Fruit fly (Drosophila melanogaster): ENCODE data around the gene CG11037.

CG11037 gene

dm6 chr3L:20922279-20922830 lies 38.8 kb downstream of the CG11037 start (continued):
- TF ChIP-seq TFAM (GFP tag; optimal IDR thresholded peaks at IDR 0.05) = no peak
- no peak for TF ChIP-seq Awh (GFP tag; IDR thresholded peaks at IDR 0.05)
- TF ChIP-seq CG6765 (GFP tag; optimal IDR thresholded peaks at IDR 0.05) = no peak
- TF ChIP-seq CG7745 (tag; optimal IDR thresholded peaks at IDR 0.05) = peak; percentile 36
- TF ChIP-seq ara (GFP tag; IDR thresholded peaks at IDR 0.05) = no peak
- TF ChIP-seq gsb-n (tag; optimal IDR thresholded peaks at IDR 0.05) = peak; percentile 64
- no peak for TF ChIP-seq HLH54F (GFP tag; optimal IDR thresholded peaks at IDR 0.05)
- no peak for TF ChIP-seq vfl (GFP tag; optimal IDR thresholded peaks at IDR 0.05)
- TF ChIP-seq gfzf (GFP tag; optimal IDR thresholded peaks at IDR 0.05) = no peak
- no peak for TF ChIP-seq az2 (GFP tag; optimal IDR thresholded peaks at IDR 0.05)
- no peak for TF ChIP-seq Opbp (GFP tag; IDR thresholded peaks at IDR 0.05; ENCODE audit: partially characterized antibody)
- no peak for TF ChIP-seq MBD-R2 (GFP tag; IDR thresholded peaks at IDR 0.05)
- no peak for TF ChIP-seq Hr39 (optimal IDR thresholded peaks at IDR 0.05)
- TF ChIP-seq eyg (GFP tag; optimal IDR thresholded peaks at IDR 0.05) = no peak
- no peak for TF ChIP-seq CG30403 (GFP tag; optimal IDR thresholded peaks at IDR 0.05)
- no peak for TF ChIP-seq CG8359 (GFP tag; optimal IDR thresholded peaks at IDR 0.05; ENCODE audit: borderline replicate concordance)
- no peak for TF ChIP-seq slbo (GFP tag; IDR thresholded peaks at IDR 0.05)
- TF ChIP-seq cato (GFP tag; optimal IDR thresholded peaks at IDR 0.05; ENCODE audit: borderline replicate concordance) = no peak
- TF ChIP-seq pnt (GFP tag; optimal IDR thresholded peaks at IDR 0.05) = no peak
- TF ChIP-seq CG18619 (GFP tag; optimal IDR thresholded peaks at IDR 0.05) = no peak
- TF ChIP-seq CkIIα-i1 (GFP tag; IDR thresholded peaks at IDR 0.05) = no peak
- TF ChIP-seq CG32772 (GFP tag; IDR thresholded peaks at IDR 0.05) = no peak
- TF ChIP-seq z (GFP tag; IDR thresholded peaks at IDR 0.05) = peak; percentile 61; the same call in 1 of the 3 replicates
- no peak for TF ChIP-seq inv (GFP tag; IDR thresholded peaks at IDR 0.05; ENCODE audit: partially characterized antibody)
- no peak for TF ChIP-seq en (GFP tag; optimal IDR thresholded peaks at IDR 0.05)
- TF ChIP-seq Lim3 (GFP tag; IDR thresholded peaks at IDR 0.05) = 0 out of 2 replicates have a peak, but pooled peaks have one; percentile 9
- TF ChIP-seq gt (GFP tag; IDR thresholded peaks at IDR 0.05) = no peak
- TF ChIP-seq Rx (GFP tag; IDR thresholded peaks at IDR 0.05) = no peak
- TF ChIP-seq ap (GFP tag; IDR thresholded peaks at IDR 0.05) = no peak
- TF ChIP-seq ewg (GFP tag; optimal IDR thresholded peaks at IDR 0.05) = peak; percentile 9
- no peak for TF ChIP-seq tgo (GFP tag; IDR thresholded peaks at IDR 0.05)
- no peak for TF ChIP-seq chn (GFP tag; optimal IDR thresholded peaks at IDR 0.05)
- 0 out of 2 replicates have a peak, but pooled peaks have one; percentile 14 for TF ChIP-seq CG10959 (GFP tag; IDR thresholded peaks at IDR 0.05)
- TF ChIP-seq yki (optimal IDR thresholded peaks at IDR 0.05) = no peak
- TF ChIP-seq ro (GFP tag; IDR thresholded peaks at IDR 0.05) = no peak
- TF ChIP-seq wdn (GFP tag; IDR thresholded peaks at IDR 0.05) = no peak
- TF ChIP-seq CG1024 (GFP tag; IDR thresholded peaks at IDR 0.05) = no peak
- TF ChIP-seq Blimp-1 (GFP tag; optimal IDR thresholded peaks at IDR 0.05) = no peak
- no peak for TF ChIP-seq Usf (GFP tag; optimal IDR thresholded peaks at IDR 0.05)
- TF ChIP-seq vnd (GFP tag; IDR thresholded peaks at IDR 0.05; ENCODE audit: partially characterized antibody) = peak; percentile 43; the same call in 1 of the 3 replicates
- no peak for TF ChIP-seq hth (optimal IDR thresholded peaks at IDR 0.05)
- TF ChIP-seq HLH3B (GFP tag; IDR thresholded peaks at IDR 0.05) = peak; percentile 21; the same call in 1 of the 2 replicates
- TF ChIP-seq lbe (GFP tag; optimal IDR thresholded peaks at IDR 0.05) = no peak
- TF ChIP-seq CG6272 (GFP tag; IDR thresholded peaks at IDR 0.05) = no peak
- no peak for TF ChIP-seq CG17829 (tag; optimal IDR thresholded peaks at IDR 0.05)
- TF ChIP-seq CG10654 (GFP tag; optimal IDR thresholded peaks at IDR 0.05) = no peak
- no peak for TF ChIP-seq row (GFP tag; IDR thresholded peaks at IDR 0.05)
- no peak for TF ChIP-seq CG7928 (GFP tag; optimal IDR thresholded peaks at IDR 0.05)
- no peak for TF ChIP-seq CG16863 (GFP tag; optimal IDR thresholded peaks at IDR 0.05)
- no peak for TF ChIP-seq mld (GFP tag; IDR thresholded peaks at IDR 0.05; ENCODE audit: partially characterized antibody)
- no peak for TF ChIP-seq CG18476 (GFP tag; optimal IDR thresholded peaks at IDR 0.05)
- TF ChIP-seq CG3065 (GFP tag; optimal IDR thresholded peaks at IDR 0.05) = no peak
- peak; percentile 88 for TF ChIP-seq CG4360 (GFP tag; IDR thresholded peaks at IDR 0.05)
